Comparison of ENCODE assay signal across 1 fruit fly cellular context in genomic region chr3L:9457619-9458092, dm6.
TF ChIP-seq lines count a peak whose summit lies in the region.

Gene CG3437 (minus strand): TSS chr3L:9457669.

TF ChIP-seq in whole organism, embryonic, 481 proteins besides CTCF, POLR2A, EP300 and RAD21 (continued from another document and continues in another):
- TF ChIP-seq bbx (GFP tag; IDR thresholded peaks at IDR 0.05; lab: Robert Waterston, UW; ENCODE audit: partially characterized antibody) (0 out of 2 replicates have a peak, but pooled peaks have one; percentile 44), Spps (tag; optimal IDR thresholded peaks at IDR 0.05; lab: Kevin White, UChicago) (peak; percentile 96), Mes4 (GFP tag; optimal IDR thresholded peaks at IDR 0.05; lab: Kevin White, UChicago) (peak; percentile 97), Usf (GFP tag; optimal IDR thresholded peaks at IDR 0.05; lab: Kevin White, UChicago) (peak; percentile 99), CG6175 (GFP tag; IDR thresholded peaks at IDR 0.05; lab: Robert Waterston, UW) (peak; percentile 98), CG8089 (GFP tag; optimal IDR thresholded peaks at IDR 0.05; lab: Kevin White, UChicago) (peak; percentile 97), pum (GFP tag; optimal IDR thresholded peaks at IDR 0.05; lab: Kevin White, UChicago) (peak; percentile 99), gcm2 (GFP tag; optimal IDR thresholded peaks at IDR 0.05; lab: Kevin White, UChicago) (peak; percentile 97), cad (GFP tag; optimal IDR thresholded peaks at IDR 0.05; lab: Kevin White, UChicago) (no peak), MESR4 (GFP tag; optimal IDR thresholded peaks at IDR 0.05; lab: Kevin White, UChicago) (peak; percentile 84), sqz (GFP tag; optimal IDR thresholded peaks at IDR 0.05; lab: Kevin White, UChicago) (peak; percentile 98), CG17568 (GFP tag; optimal IDR thresholded peaks at IDR 0.05; lab: Kevin White, UChicago) (peak; percentile 98), peb (GFP tag; IDR thresholded peaks at IDR 0.05; lab: Robert Waterston, UW) (peak; percentile 98), CG13123 (GFP tag; optimal IDR thresholded peaks at IDR 0.05; lab: Kevin White, UChicago) (peak; percentile 96), CG2712 (tag; optimal IDR thresholded peaks at IDR 0.05; lab: Kevin White, UChicago) (peak; percentile 96), phol (tag; optimal IDR thresholded peaks at IDR 0.05; lab: Kevin White, UChicago) (peak; percentile 100), pros (GFP tag; optimal IDR thresholded peaks at IDR 0.05; lab: Kevin White, UChicago) (peak; percentile 76), CG6683 (GFP tag; optimal IDR thresholded peaks at IDR 0.05; lab: Kevin White, UChicago) (peak; percentile 97), CG11398 (GFP tag; optimal IDR thresholded peaks at IDR 0.05; lab: Kevin White, UChicago) (peak; percentile 97), psq (GFP tag; optimal IDR thresholded peaks at IDR 0.05; lab: Kevin White, UChicago) (peak; percentile 90), CG4617 (GFP tag; optimal IDR thresholded peaks at IDR 0.05; lab: Kevin White, UChicago; ENCODE audit: borderline replicate concordance) (peak; percentile 98), disco-r (GFP tag; optimal IDR thresholded peaks at IDR 0.05; lab: Kevin White, UChicago) (peak; percentile 97), odd (GFP tag; optimal IDR thresholded peaks at IDR 0.05; lab: Kevin White, UChicago) (peak; percentile 98), crc (GFP tag; optimal IDR thresholded peaks at IDR 0.05; lab: Kevin White, UChicago) (peak; percentile 95), ssp (GFP tag; IDR thresholded peaks at IDR 0.05; lab: Robert Waterston, UW) (peak; percentile 95), CG2202 (tag; optimal IDR thresholded peaks at IDR 0.05; lab: Kevin White, UChicago) (peak; percentile 97), CG13296 (GFP tag; optimal IDR thresholded peaks at IDR 0.05; lab: Kevin White, UChicago) (peak; percentile 99), gsb (GFP tag; IDR thresholded peaks at IDR 0.05; lab: Robert Waterston, UW) (peak; percentile 99), NfI (GFP tag; optimal IDR thresholded peaks at IDR 0.05; lab: Kevin White, UChicago) (peak; percentile 99), CG18476 (GFP tag; optimal IDR thresholded peaks at IDR 0.05; lab: Kevin White, UChicago) (peak; percentile 98), kah (GFP tag; optimal IDR thresholded peaks at IDR 0.05; lab: Kevin White, UChicago) (peak; percentile 97), Lpt (GFP tag; optimal IDR thresholded peaks at IDR 0.05; lab: Kevin White, UChicago) (no peak), CG1647 (GFP tag; optimal IDR thresholded peaks at IDR 0.05; lab: Kevin White, UChicago) (peak; percentile 98), mirr (GFP tag; optimal IDR thresholded peaks at IDR 0.05; lab: Kevin White, UChicago) (peak; percentile 99), CG7745 (tag; optimal IDR thresholded peaks at IDR 0.05; lab: Kevin White, UChicago) (peak; percentile 87), CG32532 (GFP tag; IDR thresholded peaks at IDR 0.05; lab: Robert Waterston, UW) (peak; percentile 99), Bteb2 (GFP tag; optimal IDR thresholded peaks at IDR 0.05; lab: Kevin White, UChicago) (peak; percentile 98), CG11723 (GFP tag; optimal IDR thresholded peaks at IDR 0.05; lab: Kevin White, UChicago) (peak; percentile 97), CG1792 (GFP tag; optimal IDR thresholded peaks at IDR 0.05; lab: Kevin White, UChicago) (peak; percentile 97), Mad (GFP tag; optimal IDR thresholded peaks at IDR 0.05; lab: Kevin White, UChicago) (peak; percentile 98), zfh2 (GFP tag; optimal IDR thresholded peaks at IDR 0.05; lab: Kevin White, UChicago) (peak; percentile 99), Neu2 (GFP tag; optimal IDR thresholded peaks at IDR 0.05; lab: Kevin White, UChicago; ENCODE audit: borderline replicate concordance) (peak; percentile 95), CG13894 (tag; optimal IDR thresholded peaks at IDR 0.05; lab: Kevin White, UChicago) (peak; percentile 99), Ets97D (GFP tag; optimal IDR thresholded peaks at IDR 0.05; lab: Kevin White, UChicago) (peak; percentile 94), Stat92E (GFP tag; optimal IDR thresholded peaks at IDR 0.05; lab: Kevin White, UChicago) (peak in 1 of 3 experiments; percentile 91), CG9609 (GFP tag; optimal IDR thresholded peaks at IDR 0.05; lab: Kevin White, UChicago) (peak; percentile 98), CG15011 (GFP tag; optimal IDR thresholded peaks at IDR 0.05; lab: Kevin White, UChicago) (peak; percentile 98), B-H2 (GFP tag; optimal IDR thresholded peaks at IDR 0.05; lab: Kevin White, UChicago) (peak; percentile 99), CG12659 (GFP tag; optimal IDR thresholded peaks at IDR 0.05; lab: Kevin White, UChicago) (peak; percentile 99), CG10959 (GFP tag; IDR thresholded peaks at IDR 0.05; lab: Robert Waterston, UW) (peak; percentile 99), run (tag; optimal IDR thresholded peaks at IDR 0.05; lab: Kevin White, UChicago) (peak; percentile 94), Side (GFP tag; optimal IDR thresholded peaks at IDR 0.05; lab: Kevin White, UChicago) (peak; percentile 99), org-1 (GFP tag; optimal IDR thresholded peaks at IDR 0.05; lab: Kevin White, UChicago) (peak; percentile 98), CG10209 (GFP tag; optimal IDR thresholded peaks at IDR 0.05; lab: Kevin White, UChicago) (peak; percentile 99), danr (GFP tag; IDR thresholded peaks at IDR 0.05; lab: Robert Waterston, UW) (peak; percentile 99), nerfin-2 (GFP tag; IDR thresholded peaks at IDR 0.05; lab: Robert Waterston, UW; ENCODE audit: partially characterized antibody) (no peak), abd-A (tag; optimal IDR thresholded peaks at IDR 0.05; lab: Kevin White, UChicago) (peak; percentile 87), Hsf (GFP tag; optimal IDR thresholded peaks at IDR 0.05; lab: Kevin White, UChicago) (peak; percentile 99), MBD-R2 (GFP tag; IDR thresholded peaks at IDR 0.05; lab: Robert Waterston, UW) (peak; percentile 99), Asciz (GFP tag; optimal IDR thresholded peaks at IDR 0.05; lab: Kevin White, UChicago) (peak; percentile 98), ase (GFP tag; IDR thresholded peaks at IDR 0.05; lab: Robert Waterston, UW) (peak; percentile 99), sob (GFP tag; IDR thresholded peaks at IDR 0.05; lab: Robert Waterston, UW) (peak; percentile 99), toy (GFP tag; IDR thresholded peaks at IDR 0.05; lab: Robert Waterston, UW) (peak; percentile 98), lov (optimal IDR thresholded peaks at IDR 0.05; lab: Kevin White, UChicago) (no peak), lov (GFP tag; IDR thresholded peaks at IDR 0.05; lab: Robert Waterston, UW) (peak; percentile 100), CG11695 (GFP tag; IDR thresholded peaks at IDR 0.05; lab: Robert Waterston, UW) (peak; percentile 99), ems (GFP tag; optimal IDR thresholded peaks at IDR 0.05; lab: Kevin White, UChicago) (peak; percentile 99), mam (GFP tag; optimal IDR thresholded peaks at IDR 0.05; lab: Kevin White, UChicago) (peak; percentile 99), pzg (GFP tag; optimal IDR thresholded peaks at IDR 0.05; lab: Kevin White, UChicago) (peak; percentile 53), CG31441 (GFP tag; IDR thresholded peaks at IDR 0.05; lab: Robert Waterston, UW) (peak; percentile 98), CG6854 (GFP tag; optimal IDR thresholded peaks at IDR 0.05; lab: Kevin White, UChicago) (peak; percentile 98), CG10565 (GFP tag; optimal IDR thresholded peaks at IDR 0.05; lab: Kevin White, UChicago) (peak; percentile 92), Atf3 (GFP tag; optimal IDR thresholded peaks at IDR 0.05; lab: Kevin White, UChicago) (peak; percentile 98), fu2 (GFP tag; optimal IDR thresholded peaks at IDR 0.05; lab: Kevin White, UChicago) (peak; percentile 98), Max (GFP tag; optimal IDR thresholded peaks at IDR 0.05; lab: Kevin White, UChicago) (peak; percentile 97), zen2 (GFP tag; IDR thresholded peaks at IDR 0.05; lab: Robert Waterston, UW; ENCODE audit: partially characterized antibody) (no peak), CG10147 (GFP tag; optimal IDR thresholded peaks at IDR 0.05; lab: Kevin White, UChicago) (peak; percentile 98), tap (tag; optimal IDR thresholded peaks at IDR 0.05; lab: Kevin White, UChicago) (peak; percentile 94), Dref (GFP tag; IDR thresholded peaks at IDR 0.05; lab: Robert Waterston, UW) (peak; percentile 51), CG10321 (GFP tag; IDR thresholded peaks at IDR 0.05; lab: Robert Waterston, UW) (peak; percentile 87), CG15479 (GFP tag; optimal IDR thresholded peaks at IDR 0.05; lab: Kevin White, UChicago) (peak; percentile 59), CG3995 (GFP tag; optimal IDR thresholded peaks at IDR 0.05; lab: Kevin White, UChicago) (peak; percentile 82), Poxn (GFP tag; IDR thresholded peaks at IDR 0.05; lab: Robert Waterston, UW) (peak; percentile 96), CG11085 (GFP tag; IDR thresholded peaks at IDR 0.05; lab: Robert Waterston, UW) (peak; percentile 99), CG33213 (GFP tag; optimal IDR thresholded peaks at IDR 0.05; lab: Kevin White, UChicago) (peak; percentile 98), Taf1 (GFP tag; IDR thresholded peaks at IDR 0.05; lab: Robert Waterston, UW) (peak; percentile 97), CkIIα-i1 (GFP tag; IDR thresholded peaks at IDR 0.05; lab: Robert Waterston, UW) (peak; percentile 96), CG9797 (GFP tag; optimal IDR thresholded peaks at IDR 0.05; lab: Kevin White, UChicago) (peak; percentile 74), CG32767 (GFP tag; IDR thresholded peaks at IDR 0.05; lab: Robert Waterston, UW) (peak; percentile 98), fru (optimal IDR thresholded peaks at IDR 0.05; lab: Kevin White, UChicago) (no peak), CG2889 (GFP tag; IDR thresholded peaks at IDR 0.05; lab: Robert Waterston, UW) (peak; percentile 98), rib (GFP tag; IDR thresholded peaks at IDR 0.05; lab: Robert Waterston, UW) (peak; percentile 99), otp (GFP tag; IDR thresholded peaks at IDR 0.05; lab: Robert Waterston, UW) (peak; percentile 99), CG18619 (GFP tag; optimal IDR thresholded peaks at IDR 0.05; lab: Kevin White, UChicago) (peak; percentile 98), sens-2 (GFP tag; IDR thresholded peaks at IDR 0.05; lab: Robert Waterston, UW) (peak; percentile 99), bigmax (GFP tag; optimal IDR thresholded peaks at IDR 0.05; lab: Kevin White, UChicago) (peak; percentile 77), slp2 (GFP tag; optimal IDR thresholded peaks at IDR 0.05; lab: Kevin White, UChicago) (peak; percentile 99), btn (GFP tag; optimal IDR thresholded peaks at IDR 0.05; lab: Kevin White, UChicago) (peak; percentile 97), Chrac-16 (GFP tag; optimal IDR thresholded peaks at IDR 0.05; lab: Kevin White, UChicago) (peak; percentile 98), jigr1 (GFP tag; IDR thresholded peaks at IDR 0.05; lab: Robert Waterston, UW) (peak; percentile 98), CG4820 (GFP tag; optimal IDR thresholded peaks at IDR 0.05; lab: Kevin White, UChicago) (peak; percentile 97), Hmx (GFP tag; optimal IDR thresholded peaks at IDR 0.05; lab: Kevin White, UChicago) (peak; percentile 96), CG3065 (GFP tag; optimal IDR thresholded peaks at IDR 0.05; lab: Kevin White, UChicago) (peak; percentile 97), eve (GFP tag; optimal IDR thresholded peaks at IDR 0.05; lab: Kevin White, UChicago) (no peak), CG1529 (GFP tag; optimal IDR thresholded peaks at IDR 0.05; lab: Kevin White, UChicago) (peak; percentile 97), unc-4 (GFP tag; IDR thresholded peaks at IDR 0.05; lab: Robert Waterston, UW; ENCODE audit: partially characterized antibody) (0 out of 2 replicates have a peak, but pooled peaks have one; percentile 30), Hmr (GFP tag; optimal IDR thresholded peaks at IDR 0.05; lab: Kevin White, UChicago) (peak; percentile 98), maf-S (GFP tag; optimal IDR thresholded peaks at IDR 0.05; lab: Kevin White, UChicago) (peak; percentile 98), CG10979 (tag; optimal IDR thresholded peaks at IDR 0.05; lab: Kevin White, UChicago) (peak; percentile 99), Bgb (GFP tag; IDR thresholded peaks at IDR 0.05; lab: Robert Waterston, UW; ENCODE audit: partially characterized antibody) (no peak), CG2116 (GFP tag; optimal IDR thresholded peaks at IDR 0.05; lab: Kevin White, UChicago) (peak; percentile 90), Sin3A (optimal IDR thresholded peaks at IDR 0.05; lab: Kevin White, UChicago) (peak; percentile 49), az2 (GFP tag; optimal IDR thresholded peaks at IDR 0.05; lab: Kevin White, UChicago) (peak; percentile 99), oc (tag; optimal IDR thresholded peaks at IDR 0.05; lab: Kevin White, UChicago) (peak; percentile 98), CG34224 (GFP tag; IDR thresholded peaks at IDR 0.05; lab: Robert Waterston, UW; ENCODE audit: partially characterized antibody) (peak; percentile 39; the same call in 1 of the 3 replicates), Dek (tag; optimal IDR thresholded peaks at IDR 0.05; lab: Kevin White, UChicago) (peak; percentile 98), ato (GFP tag; IDR thresholded peaks at IDR 0.05; lab: Robert Waterston, UW; ENCODE audit: partially characterized antibody) (no peak), CG32772 (GFP tag; IDR thresholded peaks at IDR 0.05; lab: Robert Waterston, UW) (peak; percentile 100), tio (GFP tag; optimal IDR thresholded peaks at IDR 0.05; lab: Kevin White, UChicago) (peak; percentile 98), CG34376 (GFP tag; optimal IDR thresholded peaks at IDR 0.05; lab: Kevin White, UChicago) (peak; percentile 99), CG17612 (GFP tag; IDR thresholded peaks at IDR 0.05; lab: Robert Waterston, UW) (peak; percentile 98), trem (tag; optimal IDR thresholded peaks at IDR 0.05; lab: Kevin White, UChicago) (peak; percentile 84), pb (GFP tag; optimal IDR thresholded peaks at IDR 0.05; lab: Kevin White, UChicago) (peak; percentile 98), CG18011 (GFP tag; optimal IDR thresholded peaks at IDR 0.05; lab: Kevin White, UChicago) (peak; percentile 93), sc (optimal IDR thresholded peaks at IDR 0.05; lab: Kevin White, UChicago) (no peak), sc (GFP tag; optimal IDR thresholded peaks at IDR 0.05; lab: Kevin White, UChicago) (peak; percentile 96), D19A (tag; optimal IDR thresholded peaks at IDR 0.05; lab: Kevin White, UChicago) (peak; percentile 85), CG1602 (GFP tag; optimal IDR thresholded peaks at IDR 0.05; lab: Kevin White, UChicago) (peak; percentile 99), esg (GFP tag; conservative IDR thresholded peaks at IDR 0.05; lab: Robert Waterston, UW) (peak; percentile 99), ap (GFP tag; IDR thresholded peaks at IDR 0.05; lab: Robert Waterston, UW) (peak; percentile 99)
